Fruit fly (Drosophila melanogaster) whole organism, prepupa: ENCODE results near the gene Spindly.

Experiments
- Eip75B ChIP-seq: fragments of 200-800 bp; sonication (Bioruptor generic); optimal IDR thresholded peaks from 3 replicates; lab custom pipeline; 2016; ENCODE audit warnings: missing biosample characterization, missing genetic modification characterization
- Ets96B ChIP-seq: fragments of 200-800 bp; optimal IDR thresholded peaks from 2 replicates; lab custom pipeline; 2019; ENCODE audit warnings: missing biosample characterization, mild to moderate bottlenecking, missing genetic modification characterization, moderate library complexity
- Hr39 ChIP-seq: fragments of 200-800 bp; sonication (Bioruptor generic); optimal IDR thresholded peaks from 2 replicates; lab custom pipeline; 2016; ENCODE audit warnings: missing biosample characterization, missing genetic modification characterization
- Sox102F ChIP-seq: fragments of 200-800 bp; sonication (Bioruptor generic); optimal IDR thresholded peaks from 2 replicates; lab custom pipeline; 2016; ENCODE audit warnings: missing biosample characterization, mild to moderate bottlenecking, missing genetic modification characterization
- Sox14 ChIP-seq: fragments of 200-800 bp; sonication (Bioruptor generic); optimal IDR thresholded peaks from 3 replicates; lab custom pipeline; 2016; ENCODE audit warnings: missing biosample characterization, missing genetic modification characterization
- achi ChIP-seq: fragments of 200-800 bp; sonication (Bioruptor generic); optimal IDR thresholded peaks from 3 replicates; lab custom pipeline; 2016; ENCODE audit warnings: missing biosample characterization, missing genetic modification characterization
- acj6 ChIP-seq: fragments of 200-800 bp; sonication (Bioruptor generic); optimal IDR thresholded peaks from 3 replicates; lab custom pipeline; 2016; ENCODE audit warnings: missing biosample characterization, missing genetic modification characterization
- cyc ChIP-seq: fragments of 200-800 bp; sonication (Bioruptor generic); optimal IDR thresholded peaks from 3 replicates; lab custom pipeline; 2016; ENCODE audit warnings: missing biosample characterization, missing genetic modification characterization
- dac ChIP-seq: fragments of 200-800 bp; sonication (Bioruptor generic); optimal IDR thresholded peaks from 2 replicates; lab custom pipeline; 2017; ENCODE audit warnings: missing biosample characterization, mild to moderate bottlenecking, missing genetic modification characterization
- eg ChIP-seq: fragments of 200-800 bp; sonication (Bioruptor generic); IDR thresholded peaks from 3 replicates; pipeline ENCODE4 v1.3.6; 2022; ENCODE audit warnings: missing biosample characterization, missing genetic modification characterization
- esn ChIP-seq: fragments of 200-800 bp; sonication (Bioruptor generic); optimal IDR thresholded peaks from 2 replicates; lab custom pipeline; 2016; ENCODE audit warnings: missing biosample characterization, mild to moderate bottlenecking, missing genetic modification characterization, moderate library complexity
- fkh ChIP-seq: fragments of 200-800 bp; sonication (Bioruptor generic); optimal IDR thresholded peaks from 3 replicates; lab custom pipeline; 2017; ENCODE audit warnings: missing biosample characterization, mild to moderate bottlenecking, missing genetic modification characterization, moderate library complexity
- lz ChIP-seq: fragments of 200-800 bp; sonication (Bioruptor generic); optimal IDR thresholded peaks from 3 replicates; lab custom pipeline; 2016; ENCODE audit warnings: missing biosample characterization, missing genetic modification characterization
- salr ChIP-seq, 2 experiments: fragments of 200-800 bp; sonication (Bioruptor generic); optimal IDR thresholded peaks; 3 replicates each; lab custom pipeline; 2016 to 2018; ENCODE audit warnings: missing biosample characterization in 2 of 2, missing genetic modification characterization in 2 of 2, mild to moderate bottlenecking in 1 of 2

dm6 chr2L:3506322-3506721 lies 23.8 kb downstream of the Spindly start:
- TF ChIP-seq achi (GFP tag; lab: Kevin White, UChicago): no peak
- no peak for TF ChIP-seq esn (GFP tag; lab: Kevin White, UChicago)
- TF ChIP-seq Eip75B (GFP tag; lab: Kevin White, UChicago): no peak
- TF ChIP-seq salr (GFP tag; optimal IDR thresholded peaks at IDR 0.05; lab: Kevin White, UChicago): no peak
- no peak for TF ChIP-seq Hr39 (GFP tag; lab: Kevin White, UChicago)
- TF ChIP-seq eg (GFP tag; lab: Robert Waterston, UW): no peak
- TF ChIP-seq dac: no peak
- no peak for TF ChIP-seq cyc (GFP tag; lab: Kevin White, UChicago)
- TF ChIP-seq Sox102F (GFP tag; lab: Kevin White, UChicago): no peak
- no peak for TF ChIP-seq lz
- TF ChIP-seq fkh: no peak
- no peak for TF ChIP-seq acj6 (GFP tag; lab: Kevin White, UChicago)
- no peak for TF ChIP-seq Ets96B
- TF ChIP-seq Sox14 (GFP tag; lab: Kevin White, UChicago): no peak
